Fruit fly (Drosophila melanogaster) whole organism, adult: ENCODE measurements around the gene Mtr3.
A peak's percentile ranks its signal among the peaks of the same experiment; 100 is the strongest.

Experiments
- CG11617 ChIP-seq: fragments of 200-800 bp; sonication (Bioruptor generic); optimal IDR thresholded peaks from 2 replicates; lab custom pipeline; 2017; ENCODE audit warnings: mild to moderate bottlenecking, missing biosample characterization, missing genetic modification reagents, missing genetic modification characterization
- CG12768 ChIP-seq: fragments of 200-800 bp; sonication (Bioruptor generic); optimal IDR thresholded peaks from 2 replicates; lab custom pipeline; 2017; ENCODE audit warnings: missing biosample characterization, missing genetic modification characterization, mild to moderate bottlenecking, moderate library complexity, missing genetic modification reagents
- CG14711 ChIP-seq: fragments of 200-800 bp; sonication (Bioruptor generic); optimal IDR thresholded peaks from 2 replicates; lab custom pipeline; 2018; ENCODE audit warnings: missing biosample characterization, mild to moderate bottlenecking, missing genetic modification characterization, moderate library complexity
- CG1620 ChIP-seq: fragments of 200-800 bp; sonication (Bioruptor generic); optimal IDR thresholded peaks from 2 replicates; lab custom pipeline; 2016; ENCODE audit warnings: missing biosample characterization, missing genetic modification characterization
- CG33017 ChIP-seq: fragments of 200-800 bp; sonication (Bioruptor generic); optimal IDR thresholded peaks from 2 replicates; lab custom pipeline; 2018; ENCODE audit warnings: missing biosample characterization, mild to moderate bottlenecking, missing genetic modification characterization, moderate library complexity
- CG5204 ChIP-seq: fragments of 200-800 bp; sonication (Bioruptor generic); optimal IDR thresholded peaks from 2 replicates; lab custom pipeline; 2016; ENCODE audit warnings: missing biosample characterization, missing genetic modification characterization
- CG7045 ChIP-seq: fragments of 200-800 bp; sonication (Bioruptor generic); optimal IDR thresholded peaks from 2 replicates; lab custom pipeline; 2017; ENCODE audit warnings: missing biosample characterization, mild to moderate bottlenecking, missing genetic modification characterization
- CG7101 ChIP-seq: fragments of 200-800 bp; sonication (Bioruptor generic); optimal IDR thresholded peaks from 2 replicates; lab custom pipeline; 2018; ENCODE audit warnings: missing biosample characterization, mild to moderate bottlenecking, missing genetic modification characterization, moderate library complexity
- Clk ChIP-seq: fragments of 200-800 bp; sonication (Bioruptor generic); optimal IDR thresholded peaks from 2 replicates; lab custom pipeline; 2017; ENCODE audit warnings: missing biosample characterization, missing genetic modification characterization
- Crg-1 ChIP-seq: fragments of 200-800 bp; sonication (Bioruptor generic); optimal IDR thresholded peaks from 2 replicates; lab custom pipeline; 2016; ENCODE audit warnings: missing biosample characterization, missing genetic modification characterization
- Hr96 ChIP-seq: fragments of 200-800 bp; sonication (Bioruptor generic); optimal IDR thresholded peaks from 2 replicates; lab custom pipeline; 2016; ENCODE audit warnings: missing biosample characterization, missing genetic modification characterization
- Mnt ChIP-seq: fragments of 200-800 bp; sonication (Bioruptor generic); optimal IDR thresholded peaks from 2 replicates; lab custom pipeline; 2016; ENCODE audit warnings: missing biosample characterization, mild to moderate bottlenecking, missing genetic modification characterization
- bab1 ChIP-seq: fragments of 200-800 bp; sonication (Bioruptor generic); optimal IDR thresholded peaks from 3 replicates; lab custom pipeline; 2019; ENCODE audit warnings: missing biosample characterization, mild to moderate bottlenecking, missing genetic modification characterization, moderate library complexity
- cic ChIP-seq: fragments of 200-800 bp; sonication (Bioruptor generic); optimal IDR thresholded peaks from 2 replicates; lab custom pipeline; 2017; ENCODE audit warnings: missing biosample characterization, mild to moderate bottlenecking, missing genetic modification characterization, moderate library complexity
- cnc ChIP-seq, 2 experiments: fragments of >200 bp; optimal IDR thresholded peaks; 2 replicates each; lab custom pipeline; 2017
- kay ChIP-seq: fragments of 200-800 bp; sonication (Bioruptor generic); peaks from one replicate; lab custom pipeline; 2016; ENCODE audit warnings: missing biosample characterization, missing genetic modification characterization, borderline replicate concordance
- ovo ChIP-seq: fragments of 200-800 bp; sonication (Bioruptor generic); optimal IDR thresholded peaks from 2 replicates; lab custom pipeline; 2016; ENCODE audit warnings: missing biosample characterization, missing genetic modification characterization
- pad ChIP-seq: fragments of 200-800 bp; sonication (Bioruptor generic); optimal IDR thresholded peaks from 3 replicates; lab custom pipeline; 2017; ENCODE audit warnings: missing biosample characterization, missing genetic modification characterization, mild to moderate bottlenecking, moderate library complexity, missing genetic modification reagents
- tj ChIP-seq: fragments of 200-800 bp; sonication (Bioruptor generic); optimal IDR thresholded peaks from 3 replicates; lab custom pipeline; 2017; ENCODE audit warnings: missing biosample characterization, mild to moderate bottlenecking, missing genetic modification characterization, moderate library complexity
- toe ChIP-seq: fragments of 200-800 bp; sonication (Bioruptor generic); optimal IDR thresholded peaks from 2 replicates; lab custom pipeline; 2016; ENCODE audit warnings: missing biosample characterization, missing genetic modification characterization

Gene Mtr3

DNA sequence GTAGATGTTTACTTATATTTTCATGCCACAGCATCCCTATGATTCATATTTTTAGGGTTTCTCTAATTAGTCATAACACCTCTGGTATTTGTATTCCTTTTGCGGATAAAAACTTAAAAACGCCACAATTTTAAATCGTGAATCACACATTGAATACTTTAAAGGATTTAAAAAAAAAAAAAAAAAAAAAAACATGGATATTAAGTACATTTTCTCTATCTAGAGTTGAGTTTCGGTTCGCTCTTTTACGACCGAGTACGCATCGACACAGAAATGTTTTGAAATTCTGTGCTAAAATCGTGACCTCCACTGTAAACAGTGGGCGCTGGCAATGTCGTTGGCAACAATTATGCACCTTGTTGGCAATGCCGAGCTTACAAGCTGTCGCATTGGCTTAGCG is 8.1 kb downstream of the Mtr3 start:
- peak; percentile 24 for TF ChIP-seq Hr96 (GFP tag; lab: Kevin White, UChicago)
- no peak for TF ChIP-seq tj
- no peak for TF ChIP-seq CG12768
- no peak for TF ChIP-seq cic (GFP tag; lab: Kevin White, UChicago)
- TF ChIP-seq Clk (GFP tag; lab: Kevin White, UChicago): no peak
- no peak for TF ChIP-seq CG33017 (tag; lab: Kevin White, UChicago)
- TF ChIP-seq CG11617 (GFP tag; lab: Kevin White, UChicago): peak; percentile 21
- no peak for TF ChIP-seq pad (GFP tag; lab: Kevin White, UChicago)
- TF ChIP-seq kay (GFP tag; lab: Kevin White, UChicago): peak; percentile 92
- TF ChIP-seq ovo (GFP tag; lab: Kevin White, UChicago): no peak
- no peak for TF ChIP-seq Mnt (GFP tag; lab: Kevin White, UChicago)
- TF ChIP-seq Crg-1: no peak
- TF ChIP-seq cnc (optimal IDR thresholded peaks at IDR 0.05; lab: Kevin White, UChicago): no peak
- no peak for TF ChIP-seq CG7101

DNA sequence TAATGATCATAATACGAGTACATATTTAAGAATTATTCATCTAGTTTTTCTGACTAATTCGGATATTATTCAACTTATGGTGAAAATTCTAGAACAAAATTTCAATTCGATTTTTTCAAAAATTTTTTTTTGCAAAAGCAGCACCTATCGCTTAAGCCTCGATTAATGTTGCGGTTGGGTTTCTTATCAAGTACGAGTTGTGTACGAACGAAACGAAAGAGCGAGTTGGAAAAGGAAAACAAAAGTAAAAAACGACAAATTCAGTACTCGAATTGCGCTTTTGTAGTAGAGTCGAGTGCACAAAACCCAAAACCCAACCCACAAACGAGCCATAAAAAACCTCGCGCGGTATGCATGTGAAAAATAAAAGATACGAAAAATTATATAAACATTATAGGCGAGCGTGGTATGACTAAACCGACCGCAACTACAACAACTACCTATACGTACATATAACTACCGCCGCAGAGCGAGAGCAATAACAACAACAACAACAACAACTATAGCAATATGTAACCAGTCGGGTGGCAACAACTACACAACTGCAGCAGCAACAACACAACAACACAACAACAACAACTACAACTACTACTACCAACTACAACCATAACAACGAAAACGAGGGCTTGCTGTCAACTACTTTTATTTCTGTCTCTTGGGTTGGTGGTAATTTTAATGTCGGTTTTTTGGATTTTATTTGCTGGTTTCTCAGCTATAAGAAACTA is 8.9 kb downstream of the Mtr3 start:
- TF ChIP-seq Mnt (GFP tag; lab: Kevin White, UChicago) (no peak), tj (peak; percentile 57), Clk (GFP tag; lab: Kevin White, UChicago) (no peak), ovo (GFP tag; lab: Kevin White, UChicago) (no peak), kay (GFP tag; lab: Kevin White, UChicago) (peak; percentile 85), CG11617 (GFP tag; lab: Kevin White, UChicago) (no peak), CG14711 (no peak), toe (GFP tag; lab: Kevin White, UChicago) (no peak), cic (GFP tag; lab: Kevin White, UChicago) (peak; percentile 44), CG12768 (peak; percentile 49), CG7045 (GFP tag; lab: Kevin White, UChicago) (no peak), CG1620 (GFP tag; lab: Kevin White, UChicago) (no peak)

DNA sequence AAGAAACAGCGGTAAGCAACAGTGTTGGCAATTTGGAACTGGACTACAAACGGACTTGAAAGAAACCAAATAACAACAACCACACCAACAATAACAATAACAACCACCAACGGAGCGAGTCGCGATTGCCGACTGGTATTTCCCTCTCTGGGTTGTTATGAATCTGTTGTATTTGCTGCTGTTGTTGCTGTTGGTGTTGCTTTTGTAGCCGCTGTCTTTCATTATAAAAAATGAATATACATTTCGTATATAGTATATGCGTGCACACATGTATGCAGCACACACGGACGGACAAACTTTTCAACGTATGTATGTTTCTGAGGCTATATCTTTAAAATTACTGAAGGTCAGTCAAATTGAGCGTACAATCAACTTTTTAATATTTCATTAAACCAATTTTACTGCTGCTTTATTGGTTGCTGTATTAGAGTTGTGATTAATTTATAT is 10.1 kb downstream of the Mtr3 start:
- TF ChIP-seq kay (GFP tag; lab: Kevin White, UChicago) (peak; percentile 76), CG14711 (no peak)

DNA sequence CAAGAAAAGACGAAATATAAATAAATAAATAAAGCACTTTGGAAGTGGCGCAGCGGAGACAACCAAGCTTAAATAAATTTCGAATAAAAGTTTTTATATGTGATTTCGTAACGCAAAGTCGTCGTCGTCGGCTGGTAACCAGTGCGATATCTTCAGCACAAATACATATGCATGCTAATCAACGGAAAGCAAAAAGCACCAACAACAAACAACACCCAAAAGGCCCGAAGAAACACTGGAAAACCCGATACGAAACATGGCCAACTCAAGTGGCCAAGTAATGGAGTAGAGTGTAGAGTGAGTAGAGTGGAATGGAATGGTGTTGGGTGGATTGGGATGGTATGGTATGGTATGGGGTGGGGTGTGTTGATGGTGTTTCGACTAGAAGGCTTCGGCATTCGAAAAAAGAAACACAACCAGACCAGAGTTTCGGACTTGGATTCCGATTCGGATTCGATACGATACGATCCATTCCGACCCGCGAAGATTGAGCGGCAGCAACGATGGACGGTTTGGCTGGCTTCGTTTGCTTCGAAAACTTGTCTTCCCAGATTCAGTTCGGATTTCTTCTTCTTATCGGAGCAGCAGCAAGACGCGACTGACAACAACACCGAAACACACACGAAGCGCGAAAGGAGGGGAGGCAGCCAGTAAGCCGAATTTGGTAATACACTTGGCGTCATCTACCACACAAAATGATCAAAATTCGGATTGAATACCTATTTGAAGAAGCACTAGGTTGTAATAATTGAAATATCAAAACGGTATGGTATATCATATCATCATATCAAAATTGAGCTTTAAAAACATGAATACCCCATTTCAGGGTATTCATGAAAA is 10.7 kb downstream of the Mtr3 start:
- TF ChIP-seq CG1620 (GFP tag; lab: Kevin White, UChicago) (no peak), CG7101 (peak; percentile 56), Crg-1 (no peak), CG14711 (no peak), CG12768 (peak; percentile 4), pad (GFP tag; lab: Kevin White, UChicago) (no peak), CG11617 (GFP tag; lab: Kevin White, UChicago) (no peak), tj (no peak), bab1 (GFP tag; lab: Kevin White, UChicago) (peak; percentile 54), toe (GFP tag; lab: Kevin White, UChicago) (no peak), ovo (GFP tag; lab: Kevin White, UChicago) (no peak), Mnt (GFP tag; lab: Kevin White, UChicago) (no peak), Clk (GFP tag; lab: Kevin White, UChicago) (no peak), CG5204 (GFP tag; lab: Kevin White, UChicago) (no peak), kay (GFP tag; lab: Kevin White, UChicago) (no peak), CG7045 (GFP tag; lab: Kevin White, UChicago) (peak; percentile 11), cic (GFP tag; lab: Kevin White, UChicago) (no peak), CG33017 (tag; lab: Kevin White, UChicago) (peak; percentile 40), Hr96 (GFP tag; lab: Kevin White, UChicago) (no peak), cnc (optimal IDR thresholded peaks at IDR 0.05; lab: Kevin White, UChicago) (no peak)

DNA sequence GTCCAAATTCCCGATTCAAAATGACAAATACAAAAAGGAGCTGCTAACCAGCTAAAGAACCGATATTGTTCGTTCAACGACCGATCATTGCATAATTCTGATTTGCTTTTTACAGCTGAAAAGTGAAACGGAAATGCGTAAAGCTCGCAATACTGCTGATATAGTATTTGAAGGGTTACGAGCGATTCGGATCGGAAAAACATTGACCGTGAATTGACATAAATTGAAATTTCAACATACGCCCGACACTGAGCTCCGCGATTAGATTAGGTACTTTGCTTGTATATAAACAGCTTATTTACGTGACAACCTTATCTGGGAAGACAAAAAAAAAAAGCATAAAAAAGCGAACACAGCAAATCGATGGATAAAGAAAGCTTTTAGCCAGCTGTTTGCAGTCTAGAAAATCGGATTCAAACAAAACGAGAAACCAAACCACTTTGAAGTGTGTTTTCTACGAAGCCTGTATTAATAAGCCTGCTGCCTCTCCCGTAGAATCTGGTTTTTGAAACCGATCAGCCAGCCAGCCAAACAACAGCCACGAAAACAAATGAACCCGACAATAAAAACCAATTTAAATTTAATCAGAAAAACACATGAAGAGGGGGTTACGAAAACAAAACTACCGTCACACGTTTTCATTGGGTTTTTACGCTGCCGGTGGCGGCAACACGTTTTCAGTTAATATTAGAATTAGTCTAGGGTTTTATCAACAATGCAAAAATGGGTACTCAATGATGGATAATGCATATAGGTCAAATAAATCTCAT is 11.8 kb downstream of the Mtr3 start:
- TF ChIP-seq pad (GFP tag; lab: Kevin White, UChicago): no peak
- no peak for TF ChIP-seq toe (GFP tag; lab: Kevin White, UChicago)
- TF ChIP-seq cnc (optimal IDR thresholded peaks at IDR 0.05; lab: Kevin White, UChicago): peak in 1 of 2 experiments; percentile 59
- TF ChIP-seq CG12768: peak; percentile 38
- TF ChIP-seq CG33017 (tag; lab: Kevin White, UChicago): no peak
- peak; percentile 58 for TF ChIP-seq cic (GFP tag; lab: Kevin White, UChicago)
- no peak for TF ChIP-seq Crg-1
- no peak for TF ChIP-seq CG11617 (GFP tag; lab: Kevin White, UChicago)
- TF ChIP-seq Hr96 (GFP tag; lab: Kevin White, UChicago): no peak
- TF ChIP-seq CG5204 (GFP tag; lab: Kevin White, UChicago): no peak
- peak; percentile 26 for TF ChIP-seq kay (GFP tag; lab: Kevin White, UChicago)
- TF ChIP-seq bab1 (GFP tag; lab: Kevin White, UChicago): no peak
- peak; percentile 15 for TF ChIP-seq tj
